Worm (Caenorhabditis elegans) whole organism, young adult: ENCODE data around the gene K04C2.8.

Experiments used
- F49E8.2 ChIP-seq: sonication (generic microtip); optimal IDR thresholded peaks from 3 replicates; lab custom pipeline; 2017; ENCODE audit warnings: missing genetic modification characterization, mild to moderate bottlenecking, missing compliant biosample characterization, antibody characterized with exemption, moderate library complexity; ENCODE audit not compliant: insufficient read depth
- K11D2.4 ChIP-seq: fragments of 200-800 bp; sonication (Bioruptor generic); IDR thresholded peaks from 2 replicates; pipeline ENCODE4 v1.3.6; 2022; ENCODE audit warnings: missing genetic modification reagents, missing genetic modification characterization, missing compliant biosample characterization
- ama-1 ChIP-seq, 3 experiments: fragments of 150-350 bp in 1 of 3; sonication (generic microtip) in 2 of 3; optimal IDR thresholded peaks; 2 replicates each; lab custom pipeline; 2014 to 2018; ENCODE audit warnings: missing biosample characterization in 2 of 3, missing genetic modification characterization in 2 of 3, missing genetic modification reagents in 2 of 3
- athp-1 ChIP-seq: sonication (generic microtip); optimal IDR thresholded peaks from 2 replicates; lab custom pipeline; 2017; ENCODE audit warnings: mild to moderate bottlenecking, missing genetic modification characterization, missing compliant biosample characterization
- chd-7 ChIP-seq: sonication (generic microtip); optimal IDR thresholded peaks from 2 replicates; lab custom pipeline; 2016; ENCODE audit warnings: mild to moderate bottlenecking, missing genetic modification characterization, moderate library complexity, missing compliant biosample characterization
- lin-54 ChIP-seq: fragments of 200-800 bp; sonication (Bioruptor generic); optimal IDR thresholded peaks from 2 replicates; lab custom pipeline; 2018; ENCODE audit warnings: mild to moderate bottlenecking, missing genetic modification characterization, missing compliant biosample characterization
- sdz-38 ChIP-seq: sonication (generic microtip); optimal IDR thresholded peaks from 2 replicates; lab custom pipeline; 2016; ENCODE audit warnings: missing genotype, missing genetic modification characterization, missing compliant biosample characterization
- sptf-2 ChIP-seq: fragments of 200-800 bp; sonication (Bioruptor generic); optimal IDR thresholded peaks from 2 replicates; lab custom pipeline; 2018; ENCODE audit warnings: mild to moderate bottlenecking, missing genetic modification characterization, missing compliant biosample characterization

ce11 chrIII:6900609-6901008 is 30.5 kb downstream of the K04C2.8 start:
- TF ChIP-seq chd-7 (tag; lab: Kevin White, UChicago) (no peak), K11D2.4 (GFP tag; lab: Robert Waterston, UW) (no peak), lin-54 (GFP tag; lab: Kevin White, UChicago) (no peak), sdz-38 (tag; lab: Kevin White, UChicago) (no peak), ama-1 (optimal IDR thresholded peaks at IDR 0.05; lab: Kevin White, UChicago) (no peak), ama-1 (GFP tag; optimal IDR thresholded peaks at IDR 0.05; lab: Kevin White, UChicago) (no peak), F49E8.2 (tag; lab: Kevin White, UChicago) (no peak), sptf-2 (no peak), athp-1 (no peak)
